Fruit fly (Drosophila melanogaster) whole organism, embryonic: ENCODE data around the gene Cont.

Experiments
- Atf6 ChIP-seq: fragments of 200-800 bp; sonication (Bioruptor generic); IDR thresholded peaks from 2 replicates; pipeline ENCODE4 v1.3.6; 2022; ENCODE audit warnings: missing biosample characterization, missing genetic modification characterization
- CG1024 ChIP-seq: fragments of 200-800 bp; sonication (Bioruptor generic); IDR thresholded peaks from 2 replicates; pipeline ENCODE4 v1.3.6; 2022; ENCODE audit warnings: missing biosample characterization, missing genetic modification characterization
- CG10267 ChIP-seq: fragments of 200-800 bp; sonication (Bioruptor generic); optimal IDR thresholded peaks from 2 replicates; lab custom pipeline; 2018; ENCODE audit warnings: missing biosample characterization, mild to moderate bottlenecking, missing genetic modification characterization, moderate library complexity
- CG10431 ChIP-seq: fragments of 200-800 bp; sonication (Bioruptor generic); optimal IDR thresholded peaks from 3 replicates; lab custom pipeline; 2018; ENCODE audit warnings: missing biosample characterization, mild to moderate bottlenecking, missing genetic modification characterization
- CG12155 ChIP-seq: fragments of 200-800 bp; sonication (Bioruptor generic); optimal IDR thresholded peaks from 3 replicates; lab custom pipeline; 2016; ENCODE audit warnings: missing biosample characterization, missing genetic modification characterization
- CG12659 ChIP-seq: fragments of 200-800 bp; sonication (Bioruptor generic); optimal IDR thresholded peaks from 3 replicates; lab custom pipeline; 2017; ENCODE audit warnings: mild to moderate bottlenecking, missing biosample characterization, missing genetic modification reagents, missing genetic modification characterization
- CG13287 ChIP-seq: fragments of 200-800 bp; sonication (Bioruptor generic); IDR thresholded peaks from 2 replicates; pipeline ENCODE4 v1.3.6; 2022; ENCODE audit warnings: missing biosample characterization, missing genetic modification characterization; ENCODE audit not compliant: partially characterized antibody
- CG13424 ChIP-seq: fragments of 200-800 bp; sonication (Bioruptor generic); optimal IDR thresholded peaks from 2 replicates; lab custom pipeline; 2019; ENCODE audit warnings: missing biosample characterization, mild to moderate bottlenecking, missing genetic modification characterization, moderate library complexity
- CG18011 ChIP-seq: fragments of 200-800 bp; sonication (Bioruptor generic); optimal IDR thresholded peaks from 2 replicates; lab custom pipeline; 2017; ENCODE audit warnings: missing biosample characterization, missing genetic modification characterization, mild to moderate bottlenecking, moderate library complexity, missing genotype
- CG2129 ChIP-seq: fragments of 200-800 bp; sonication (Bioruptor generic); IDR thresholded peaks from 2 replicates; pipeline ENCODE4 v1.3.6; 2022; ENCODE audit warnings: missing biosample characterization, missing genetic modification characterization; ENCODE audit not compliant: partially characterized antibody
- CG2199 ChIP-seq: fragments of 200-800 bp; sonication (Bioruptor generic); IDR thresholded peaks from 3 replicates; pipeline ENCODE4 v1.3.6; 2022; ENCODE audit warnings: missing biosample characterization, missing genetic modification characterization
- CG2712 ChIP-seq: fragments of 200-800 bp; optimal IDR thresholded peaks from 3 replicates; lab custom pipeline; 2019; ENCODE audit warnings: missing biosample characterization, mild to moderate bottlenecking, missing genetic modification characterization, moderate library complexity
- CG2889 ChIP-seq: fragments of 200-800 bp; sonication (Bioruptor generic); IDR thresholded peaks from 3 replicates; pipeline ENCODE4 v1.3.6; 2022; ENCODE audit warnings: missing biosample characterization, missing genetic modification characterization
- CG30431 ChIP-seq: fragments of 200-800 bp; sonication (Bioruptor generic); optimal IDR thresholded peaks from 2 replicates; lab custom pipeline; 2017; ENCODE audit warnings: missing biosample characterization, missing genetic modification characterization
- CG3065 ChIP-seq: fragments of 200-800 bp; sonication (Bioruptor generic); optimal IDR thresholded peaks from 2 replicates; lab custom pipeline; 2016; ENCODE audit warnings: missing biosample characterization, missing genetic modification characterization
- CG32767 ChIP-seq: fragments of 200-800 bp; sonication (Bioruptor generic); IDR thresholded peaks from 2 replicates; pipeline ENCODE4 v1.3.6; 2022; ENCODE audit warnings: missing biosample characterization, missing genetic modification characterization
- CG4360 ChIP-seq: fragments of 200-800 bp; sonication (Bioruptor generic); IDR thresholded peaks from 2 replicates; pipeline ENCODE4 v1.3.6; 2022; ENCODE audit warnings: missing biosample characterization, missing genetic modification characterization
- CG4617 ChIP-seq: fragments of 200-800 bp; sonication (Bioruptor generic); optimal IDR thresholded peaks from 3 replicates; lab custom pipeline; 2016; ENCODE audit warnings: missing biosample characterization, missing genetic modification characterization, borderline replicate concordance
- CG4730 ChIP-seq: fragments of 200-800 bp; sonication (Bioruptor generic); IDR thresholded peaks from 2 replicates; pipeline ENCODE4 v1.3.6; 2022; ENCODE audit warnings: missing biosample characterization, missing genetic modification characterization
- CG4820 ChIP-seq: fragments of 200-800 bp; sonication (Bioruptor generic); optimal IDR thresholded peaks from 3 replicates; lab custom pipeline; 2016; ENCODE audit warnings: missing biosample characterization, missing genetic modification characterization
- CG5245 ChIP-seq: fragments of 200-800 bp; sonication (Bioruptor generic); optimal IDR thresholded peaks from 3 replicates; lab custom pipeline; 2016; ENCODE audit warnings: missing biosample characterization, missing genetic modification characterization
- CG9215 ChIP-seq: fragments of 200-800 bp; sonication (Bioruptor generic); IDR thresholded peaks from 2 replicates; pipeline ENCODE4 v1.3.6; 2022; ENCODE audit warnings: missing biosample characterization, missing genetic modification characterization
- E2f2 ChIP-seq: fragments of 200-800 bp; sonication (Bioruptor generic); IDR thresholded peaks from 2 replicates; pipeline ENCODE4 v1.3.6; 2022; ENCODE audit warnings: missing biosample characterization, missing genetic modification characterization
- Ets97D ChIP-seq: fragments of 200-800 bp; sonication (Bioruptor generic); optimal IDR thresholded peaks from 3 replicates; lab custom pipeline; 2016; ENCODE audit warnings: missing biosample characterization, missing genetic modification characterization
- Fer3 ChIP-seq: fragments of 200-800 bp; sonication (Bioruptor generic); optimal IDR thresholded peaks from 2 replicates; lab custom pipeline; 2018; ENCODE audit warnings: missing biosample characterization, mild to moderate bottlenecking, missing genetic modification characterization, moderate library complexity
- HmgZ ChIP-seq: fragments of 200-800 bp; sonication (Bioruptor generic); optimal IDR thresholded peaks from 2 replicates; lab custom pipeline; 2018; ENCODE audit warnings: missing biosample characterization, mild to moderate bottlenecking, missing genetic modification characterization
- Hsf ChIP-seq: fragments of 200-800 bp; sonication (Bioruptor generic); optimal IDR thresholded peaks from 3 replicates; lab custom pipeline; 2016; ENCODE audit warnings: missing biosample characterization, missing genetic modification characterization
- Mad ChIP-seq: fragments of 200-800 bp; sonication (Bioruptor generic); optimal IDR thresholded peaks from 2 replicates; lab custom pipeline; 2016; ENCODE audit warnings: missing biosample characterization, missing genetic modification characterization
- Poxn ChIP-seq: fragments of 200-800 bp; sonication (Bioruptor generic); IDR thresholded peaks from 2 replicates; pipeline ENCODE4 v1.3.6; 2022; ENCODE audit warnings: missing biosample characterization, missing genetic modification characterization
- Ravus ChIP-seq: fragments of 200-800 bp; sonication (Bioruptor generic); IDR thresholded peaks from 2 replicates; pipeline ENCODE4 v1.3.6; 2022; ENCODE audit warnings: missing biosample characterization, missing genetic modification characterization
- Scr ChIP-seq: fragments of 200-800 bp; sonication (Bioruptor generic); IDR thresholded peaks from 2 replicates; pipeline ENCODE4 v1.3.6; 2022; ENCODE audit warnings: missing biosample characterization, missing genetic modification characterization; ENCODE audit not compliant: partially characterized antibody
- ac ChIP-seq: fragments of 200-800 bp; sonication (Bioruptor generic); optimal IDR thresholded peaks from 3 replicates; lab custom pipeline; 2017; ENCODE audit warnings: missing biosample characterization, mild to moderate bottlenecking, missing genetic modification characterization
- btn ChIP-seq: fragments of 200-800 bp; sonication (Bioruptor generic); optimal IDR thresholded peaks from 2 replicates; lab custom pipeline; 2016; ENCODE audit warnings: missing biosample characterization, missing genetic modification characterization
- caup ChIP-seq: fragments of 200-800 bp; sonication (Bioruptor generic); optimal IDR thresholded peaks from 3 replicates; lab custom pipeline; 2017; ENCODE audit warnings: missing biosample characterization, mild to moderate bottlenecking, missing genetic modification characterization, moderate library complexity; ENCODE audit not compliant: severe bottlenecking
- chinmo ChIP-seq: fragments of 200-800 bp; sonication (Bioruptor generic); IDR thresholded peaks from 4 replicates; pipeline ENCODE4 v1.3.6; 2022; ENCODE audit warnings: missing biosample characterization, missing genetic modification characterization; ENCODE audit not compliant: partially characterized antibody
- croc ChIP-seq: fragments of 200-800 bp; sonication (Bioruptor generic); conservative IDR thresholded peaks from 3 replicates; pipeline ENCODE4 v1.3.6; 2022; ENCODE audit warnings: missing biosample characterization, missing genetic modification characterization
- crp ChIP-seq, 2 experiments: fragments of 200-800 bp; sonication (Bioruptor generic); optimal IDR thresholded peaks; 2 replicates in 1 of 2; 3 replicates in 1 of 2; lab custom pipeline; 2017; ENCODE audit warnings: missing biosample characterization in 2 of 2, missing genetic modification characterization in 2 of 2, mild to moderate bottlenecking in 1 of 2, moderate library complexity in 1 of 2
- disco-r ChIP-seq: fragments of 200-800 bp; sonication (Bioruptor generic); optimal IDR thresholded peaks from 2 replicates; lab custom pipeline; 2016; ENCODE audit warnings: missing biosample characterization, missing genetic modification characterization
- dmrt99B ChIP-seq: fragments of 200-800 bp; sonication (Bioruptor generic); optimal IDR thresholded peaks from 2 replicates; lab custom pipeline; 2018; ENCODE audit warnings: missing biosample characterization, mild to moderate bottlenecking, missing genetic modification characterization, moderate library complexity
- gcm ChIP-seq: fragments of 200-800 bp; sonication (Bioruptor generic); optimal IDR thresholded peaks from 2 replicates; lab custom pipeline; 2019; ENCODE audit warnings: missing biosample characterization, mild to moderate bottlenecking, missing genetic modification characterization, moderate library complexity
- gfzf ChIP-seq: fragments of 200-800 bp; sonication (Bioruptor generic); optimal IDR thresholded peaks from 2 replicates; lab custom pipeline; 2016; ENCODE audit warnings: missing biosample characterization, mild to moderate bottlenecking, missing genetic modification characterization, moderate library complexity
- ken ChIP-seq: fragments of 200-800 bp; sonication (Bioruptor generic); IDR thresholded peaks from 3 replicates; pipeline ENCODE4 v1.3.6; 2022; ENCODE audit warnings: missing biosample characterization, missing genetic modification characterization
- lbe ChIP-seq: fragments of 200-800 bp; sonication (Bioruptor generic); optimal IDR thresholded peaks from 2 replicates; lab custom pipeline; 2016; ENCODE audit warnings: missing biosample characterization, mild to moderate bottlenecking, missing genetic modification characterization
- odd ChIP-seq: fragments of 200-800 bp; sonication (Bioruptor generic); optimal IDR thresholded peaks from 2 replicates; lab custom pipeline; 2017; ENCODE audit warnings: missing biosample characterization, mild to moderate bottlenecking, missing genetic modification characterization
- onecut ChIP-seq: fragments of 200-800 bp; sonication (Bioruptor generic); IDR thresholded peaks from 2 replicates; pipeline ENCODE4 v1.3.6; 2022; ENCODE audit warnings: missing biosample characterization, missing genetic modification characterization
- phol ChIP-seq: fragments of 200-800 bp; sonication (Bioruptor generic); optimal IDR thresholded peaks from 3 replicates; lab custom pipeline; 2018; ENCODE audit warnings: missing biosample characterization, mild to moderate bottlenecking, missing genetic modification characterization, moderate library complexity
- run ChIP-seq: fragments of 200-800 bp; sonication (Bioruptor generic); optimal IDR thresholded peaks from 3 replicates; lab custom pipeline; 2018; ENCODE audit warnings: missing biosample characterization, mild to moderate bottlenecking, missing genetic modification characterization
- sens ChIP-seq: fragments of 200-800 bp; sonication (Bioruptor generic); peaks from one replicate; lab custom pipeline; 2016; ENCODE audit warnings: missing biosample characterization, missing genetic modification characterization
- ssp ChIP-seq: fragments of 200-800 bp; sonication (Bioruptor generic); IDR thresholded peaks from 2 replicates; pipeline ENCODE4 v1.3.6; 2022; ENCODE audit warnings: missing biosample characterization, missing genetic modification characterization
- stwl ChIP-seq: fragments of 200-800 bp; sonication (Bioruptor generic); optimal IDR thresholded peaks from 3 replicates; lab custom pipeline; 2018; ENCODE audit warnings: missing biosample characterization, mild to moderate bottlenecking, missing genetic modification characterization, moderate library complexity

Gene Cont

DNA sequence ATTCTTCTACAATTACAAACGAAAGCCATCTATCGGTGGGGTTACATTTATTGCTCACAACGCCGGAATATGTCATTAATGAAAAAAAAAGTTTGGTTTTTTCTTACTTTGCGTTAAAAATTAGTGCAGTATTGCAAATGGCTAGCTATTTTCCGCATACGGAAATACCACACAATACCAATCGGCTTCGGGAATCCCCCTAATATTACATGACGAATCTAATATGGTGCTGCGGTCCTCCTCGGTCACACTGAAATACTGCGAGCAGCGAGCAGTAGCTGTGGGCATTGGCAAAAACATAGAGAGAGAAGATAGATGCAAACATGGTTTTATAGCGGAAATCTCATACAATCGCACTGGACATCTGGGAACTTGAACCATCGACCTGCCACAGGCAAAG is 6.4 kb downstream of the Cont start, which contains the start of gene tub (continued):
- TF ChIP-seq croc (GFP tag; lab: Robert Waterston, UW), result no peak
- TF ChIP-seq stwl, result peak; percentile 73
- TF ChIP-seq CG4617 (GFP tag; lab: Kevin White, UChicago), result peak; percentile 69
- TF ChIP-seq E2f2 (GFP tag; lab: Robert Waterston, UW), result peak; percentile 43; the same call in 1 of the 2 replicates
- peak; percentile 30 for TF ChIP-seq CG5245 (GFP tag; lab: Kevin White, UChicago)
- no peak for TF ChIP-seq dmrt99B (tag; lab: Kevin White, UChicago)
- no peak for TF ChIP-seq CG9215 (GFP tag; lab: Robert Waterston, UW)
- peak; percentile 84 for TF ChIP-seq CG12659 (GFP tag; lab: Kevin White, UChicago)
- TF ChIP-seq Hsf (GFP tag; lab: Kevin White, UChicago), result peak; percentile 48
- TF ChIP-seq CG1024, result peak; percentile 50; the same call in 1 of the 2 replicates
- TF ChIP-seq phol, result peak; percentile 91
- peak; percentile 66 for TF ChIP-seq Ets97D (GFP tag; lab: Kevin White, UChicago)
- no peak for TF ChIP-seq disco-r (GFP tag; lab: Kevin White, UChicago)
- no peak for TF ChIP-seq gcm (GFP tag; lab: Kevin White, UChicago)
- peak in 1 of 2 experiments; percentile 12 for TF ChIP-seq crp (GFP tag; optimal IDR thresholded peaks at IDR 0.05; lab: Kevin White, UChicago)
- TF ChIP-seq Ravus, result no peak
- TF ChIP-seq Atf6 (GFP tag; lab: Robert Waterston, UW), result peak; percentile 32; the same call in 1 of the 2 replicates
- peak; percentile 53 for TF ChIP-seq CG10267 (tag; lab: Kevin White, UChicago)
- peak; percentile 68; the same call in 1 of the 4 replicates for TF ChIP-seq chinmo (GFP tag; lab: Robert Waterston, UW)
- TF ChIP-seq gfzf (GFP tag; lab: Kevin White, UChicago), result peak; percentile 83
- peak; percentile 72 for TF ChIP-seq ssp (GFP tag; lab: Robert Waterston, UW)
- no peak for TF ChIP-seq run
- peak; percentile 62; the same call in 2 of the 3 replicates for TF ChIP-seq CG2199 (GFP tag; lab: Robert Waterston, UW)
- peak; percentile 40 for TF ChIP-seq odd (GFP tag; lab: Kevin White, UChicago)
- 0 out of 2 replicates have a peak, but pooled peaks have one; percentile 39 for TF ChIP-seq CG32767 (GFP tag; lab: Robert Waterston, UW)
- TF ChIP-seq Mad (GFP tag; lab: Kevin White, UChicago), result peak; percentile 40
- TF ChIP-seq ken, result no peak; the same call in 2 of the 3 replicates
- no peak for TF ChIP-seq Poxn (GFP tag; lab: Robert Waterston, UW)
- TF ChIP-seq sens (GFP tag; lab: Kevin White, UChicago), result peak; percentile 91
- TF ChIP-seq HmgZ (tag; lab: Kevin White, UChicago), result peak; percentile 76
- TF ChIP-seq CG4360 (GFP tag; lab: Robert Waterston, UW), result no peak
- no peak for TF ChIP-seq Fer3 (tag; lab: Kevin White, UChicago)
- TF ChIP-seq CG4730, result 0 out of 2 replicates have a peak, but pooled peaks have one; percentile 23
- no peak for TF ChIP-seq CG30431 (GFP tag; lab: Kevin White, UChicago)
- TF ChIP-seq lbe (GFP tag; lab: Kevin White, UChicago), result no peak
- no peak for TF ChIP-seq CG2129 (GFP tag; lab: Robert Waterston, UW)
- no peak for TF ChIP-seq CG2889 (GFP tag; lab: Robert Waterston, UW)
- peak; percentile 24 for TF ChIP-seq CG13424 (tag; lab: Kevin White, UChicago)
- peak; percentile 91 for TF ChIP-seq CG10431 (GFP tag; lab: Kevin White, UChicago)
- TF ChIP-seq caup (GFP tag; lab: Kevin White, UChicago), result peak; percentile 43
- no peak for TF ChIP-seq btn (GFP tag; lab: Kevin White, UChicago)
- TF ChIP-seq CG3065 (GFP tag; lab: Kevin White, UChicago), result peak; percentile 5
- TF ChIP-seq onecut (GFP tag; lab: Robert Waterston, UW), result peak; percentile 11; the same call in 1 of the 2 replicates
- TF ChIP-seq CG2712 (tag; lab: Kevin White, UChicago), result peak; percentile 56
- peak; percentile 36 for TF ChIP-seq CG12155 (GFP tag; lab: Kevin White, UChicago)
- TF ChIP-seq CG13287, result peak; percentile 52; the same call in 1 of the 2 replicates
- TF ChIP-seq Scr (GFP tag; lab: Robert Waterston, UW), result 0 out of 2 replicates have a peak, but pooled peaks have one; percentile 15
- peak; percentile 4 for TF ChIP-seq CG18011 (GFP tag; lab: Kevin White, UChicago)
- TF ChIP-seq ac, result no peak
- peak; percentile 24 for TF ChIP-seq CG4820 (GFP tag; lab: Kevin White, UChicago)
